Fruit fly (Drosophila melanogaster): ENCODE measurements around the gene Amt.

Amt gene

dm6 chr3R:15208712-15209499, 40.0 kb downstream of the Amt start, which contains the start of the genes Spn88Eb and Mau2 (continued):
- TF ChIP-seq nmo (GFP tag; optimal IDR thresholded peaks at IDR 0.05), result peak; percentile 62
- TF ChIP-seq ash1 (GFP tag; optimal IDR thresholded peaks at IDR 0.05), result no peak
- peak; percentile 72 for TF ChIP-seq CG30020 (tag; optimal IDR thresholded peaks at IDR 0.05)
- TF ChIP-seq Dip2 (GFP tag; IDR thresholded peaks at IDR 0.05), result no peak
- TF ChIP-seq p53 (GFP tag; optimal IDR thresholded peaks at IDR 0.05), result peak; percentile 26
- TF ChIP-seq exex (tag; optimal IDR thresholded peaks at IDR 0.05), result no peak
- peak; percentile 58 for TF ChIP-seq HmgZ (tag; optimal IDR thresholded peaks at IDR 0.05)
- TF ChIP-seq H2.0 (GFP tag; IDR thresholded peaks at IDR 0.05), result peak; percentile 67
- peak; percentile 30; the same call in 1 of the 2 replicates for TF ChIP-seq Gsc (GFP tag; IDR thresholded peaks at IDR 0.05)
- TF ChIP-seq CG4854 (GFP tag; optimal IDR thresholded peaks at IDR 0.05), result no peak
- 0 out of 2 replicates have a peak, but pooled peaks have one; percentile 38 for TF ChIP-seq CG16779 (GFP tag; IDR thresholded peaks at IDR 0.05)
- TF ChIP-seq prd (optimal IDR thresholded peaks at IDR 0.05), result no peak
- peak; percentile 80 for TF ChIP-seq prd (GFP tag; IDR thresholded peaks at IDR 0.05)
- TF ChIP-seq her (GFP tag; optimal IDR thresholded peaks at IDR 0.05), result peak; percentile 52
- TF ChIP-seq CG7839 (tag; optimal IDR thresholded peaks at IDR 0.05), result no peak
- no peak for TF ChIP-seq CG6813 (GFP tag; optimal IDR thresholded peaks at IDR 0.05)
- peak; percentile 55 for TF ChIP-seq CG8290 (GFP tag; optimal IDR thresholded peaks at IDR 0.05)
- peak in 1 of 2 experiments; percentile 53 for TF ChIP-seq CG8290 (tag; optimal IDR thresholded peaks at IDR 0.05)
- TF ChIP-seq CG10431 (GFP tag; optimal IDR thresholded peaks at IDR 0.05), result no peak
- TF ChIP-seq hth (optimal IDR thresholded peaks at IDR 0.05), result no peak
- TF ChIP-seq peb (GFP tag; IDR thresholded peaks at IDR 0.05), result 0 out of 2 replicates have a peak, but pooled peaks have one; percentile 33
- TF ChIP-seq CG7357 (GFP tag; IDR thresholded peaks at IDR 0.05), result no peak
- TF ChIP-seq ham (GFP tag; IDR thresholded peaks at IDR 0.05), result no peak
- TF ChIP-seq ems (GFP tag; optimal IDR thresholded peaks at IDR 0.05), result peak; percentile 61
- TF ChIP-seq ftz-f1 (GFP tag; optimal IDR thresholded peaks at IDR 0.05), result peak; percentile 90
- peak; percentile 49; the same call in 1 of the 2 replicates for TF ChIP-seq Adf1 (GFP tag; IDR thresholded peaks at IDR 0.05)
- no peak for TF ChIP-seq seq (GFP tag; IDR thresholded peaks at IDR 0.05)
- TF ChIP-seq mam (GFP tag; optimal IDR thresholded peaks at IDR 0.05), result peak; percentile 80
- TF ChIP-seq sens (GFP tag), result peak; percentile 89
- TF ChIP-seq nerfin-1 (tag; optimal IDR thresholded peaks at IDR 0.05), result no peak
- peak; percentile 74 for TF ChIP-seq CG4617 (GFP tag; optimal IDR thresholded peaks at IDR 0.05; ENCODE audit: borderline replicate concordance)
- peak; percentile 40 for TF ChIP-seq CG10209 (GFP tag; optimal IDR thresholded peaks at IDR 0.05)
- no peak for TF ChIP-seq CG15011 (GFP tag; optimal IDR thresholded peaks at IDR 0.05)
- TF ChIP-seq CG6765 (GFP tag; optimal IDR thresholded peaks at IDR 0.05), result no peak
- TF ChIP-seq cwo (GFP tag; optimal IDR thresholded peaks at IDR 0.05), result no peak
- peak; percentile 43 for TF ChIP-seq CG4328 (GFP tag; optimal IDR thresholded peaks at IDR 0.05)
- TF ChIP-seq CG11695 (GFP tag; IDR thresholded peaks at IDR 0.05), result no peak; the same call in 2 of the 3 replicates
- TF ChIP-seq eyg (GFP tag; optimal IDR thresholded peaks at IDR 0.05), result peak; percentile 37
- no peak for TF ChIP-seq CG6654 (GFP tag; optimal IDR thresholded peaks at IDR 0.05)
- peak; percentile 39 for TF ChIP-seq Ets97D (GFP tag; optimal IDR thresholded peaks at IDR 0.05)
- peak; percentile 53 for TF ChIP-seq Fer3 (tag; optimal IDR thresholded peaks at IDR 0.05)
- no peak for TF ChIP-seq CG17568 (GFP tag; optimal IDR thresholded peaks at IDR 0.05)
- no peak for TF ChIP-seq dan (GFP tag; IDR thresholded peaks at IDR 0.05)
- peak; percentile 61 for TF ChIP-seq CG12942 (GFP tag; optimal IDR thresholded peaks at IDR 0.05)
- TF ChIP-seq Dp (GFP tag; optimal IDR thresholded peaks at IDR 0.05), result peak; percentile 37
- TF ChIP-seq bsh (GFP tag; optimal IDR thresholded peaks at IDR 0.05), result peak in 1 of 2 experiments; percentile 46
- TF ChIP-seq Ptx1 (GFP tag; IDR thresholded peaks at IDR 0.05), result peak; percentile 82
- TF ChIP-seq chm (GFP tag; IDR thresholded peaks at IDR 0.05), result peak; percentile 52; the same call in 1 of the 2 replicates
- no peak; the same call in 1 of the 2 replicates for TF ChIP-seq toy (GFP tag; IDR thresholded peaks at IDR 0.05)
- no peak for TF ChIP-seq ap (GFP tag; IDR thresholded peaks at IDR 0.05)

Data from whole organism, embryonic.